Fruit fly (Drosophila melanogaster) ovary, adult (tissue): ENCODE measurements around the gene CG13622.

Experiments
- CG17801 ChIP-seq: fragments of 200-800 bp; optimal IDR thresholded peaks from 2 replicates; lab custom pipeline; 2019; ENCODE audit warnings: missing biosample characterization, mild to moderate bottlenecking, missing genetic modification characterization, moderate library complexity; ENCODE audit not compliant: partially characterized antibody

The CG13622 gene

dm6 chr3R:24523578-24523977 lies at the start of gene CG13622:
Gene CG13622 (minus strand): TSS chr3R:24523678.
- no peak for TF ChIP-seq CG17801 (GFP tag; lab: Kevin White, UChicago)

dm6 chr3R:24572540-24573043 lies 49.1 kb upstream of the CG13622 start:
- peak; percentile 97 for TF ChIP-seq CG17801 (GFP tag; lab: Kevin White, UChicago)

- TF ChIP-seq CG17801 (GFP tag; lab: Kevin White, UChicago) = peak; percentile 27
These were observed 48.1 kb upstream of the CG13622 start for dm6 chr3R:24571386-24572124.

dm6 chr3R:24569669-24570349 lies 46.3 kb upstream of the CG13622 start:
- TF ChIP-seq CG17801 (GFP tag; lab: Kevin White, UChicago) = no peak

- no peak for TF ChIP-seq CG17801 (GFP tag; lab: Kevin White, UChicago)
These were observed 44.9 kb upstream of the CG13622 start for dm6 chr3R:24568251-24568932.

dm6 chr3R:24567427-24567771 lies 43.9 kb upstream of the CG13622 start:
- peak; percentile 32 for TF ChIP-seq CG17801 (GFP tag; lab: Kevin White, UChicago)

- peak; percentile 38 for TF ChIP-seq CG17801 (GFP tag; lab: Kevin White, UChicago)
These were observed 43.4 kb upstream of the CG13622 start for dm6 chr3R:24566756-24567426.

- peak; percentile 71 for TF ChIP-seq CG17801 (GFP tag; lab: Kevin White, UChicago)
These were observed 42.3 kb upstream of the CG13622 start for dm6 chr3R:24565748-24566239.

- no peak for TF ChIP-seq CG17801 (GFP tag; lab: Kevin White, UChicago)
These were observed 41.4 kb upstream of the CG13622 start for dm6 chr3R:24564799-24565344.

- no peak for TF ChIP-seq CG17801 (GFP tag; lab: Kevin White, UChicago)
These were observed 40.8 kb upstream of the CG13622 start for dm6 chr3R:24564191-24564798.

- no peak for TF ChIP-seq CG17801 (GFP tag; lab: Kevin White, UChicago)
These were observed 39.8 kb upstream of the CG13622 start for dm6 chr3R:24563039-24563825.

- no peak for TF ChIP-seq CG17801 (GFP tag; lab: Kevin White, UChicago)
These were observed 39.0 kb upstream of the CG13622 start for dm6 chr3R:24562323-24563025.
